Worm (Caenorhabditis elegans): ENCODE results near the gene swsn-1.

- TF ChIP-seq snpc-4 (tag; optimal IDR thresholded peaks at IDR 0.05) (no peak), nhr-28 (tag; optimal IDR thresholded peaks at IDR 0.05) (no peak), tbx-2 (tag; optimal IDR thresholded peaks at IDR 0.05) (no peak), zag-1 (tag; optimal IDR thresholded peaks at IDR 0.05) (no peak), nhr-77 (tag; optimal IDR thresholded peaks at IDR 0.05) (no peak), unc-39 (tag; optimal IDR thresholded peaks at IDR 0.05) (no peak), ceh-16 (tag; optimal IDR thresholded peaks at IDR 0.05) (no peak), pha-4 (tag; optimal IDR thresholded peaks at IDR 0.05) (no peak), nhr-25 (tag; optimal IDR thresholded peaks at IDR 0.05) (no peak)
Measured at ce11 chrV:20282827-20283226, 33.5 kb upstream of the swsn-1 start.

All from whole organism, L3 larva.